Fruit fly (Drosophila melanogaster) whole organism, embryonic: ENCODE measurements around the gene Spt20.

Source experiments
- B-H1 ChIP-seq: fragments of 200-800 bp; sonication (Bioruptor generic); IDR thresholded peaks from 3 replicates; pipeline ENCODE4 v1.3.6; 2022; ENCODE audit warnings: missing biosample characterization, missing genetic modification characterization
- CG10366 ChIP-seq: fragments of 200-800 bp; sonication (Bioruptor generic); IDR thresholded peaks from 2 replicates; pipeline ENCODE4 v1.3.6; 2022; ENCODE audit warnings: missing biosample characterization, missing genetic modification characterization
- CG11456 ChIP-seq: fragments of 200-800 bp; sonication (Bioruptor generic); IDR thresholded peaks from 3 replicates; pipeline ENCODE4 v1.3.6; 2022; ENCODE audit warnings: missing biosample characterization, missing genetic modification characterization
- CG1233 ChIP-seq: fragments of 200-800 bp; sonication (Bioruptor generic); optimal IDR thresholded peaks from 4 replicates; lab custom pipeline; 2018; ENCODE audit warnings: missing biosample characterization, mild to moderate bottlenecking, missing genetic modification characterization
- CG13424 ChIP-seq: fragments of 200-800 bp; sonication (Bioruptor generic); optimal IDR thresholded peaks from 2 replicates; lab custom pipeline; 2019; ENCODE audit warnings: missing biosample characterization, mild to moderate bottlenecking, missing genetic modification characterization, moderate library complexity
- CG14860 ChIP-seq: fragments of 200-800 bp; sonication (Bioruptor generic); IDR thresholded peaks from 3 replicates; pipeline ENCODE4 v1.3.6; 2022; ENCODE audit warnings: missing biosample characterization, missing genetic modification characterization; ENCODE audit not compliant: partially characterized antibody
- CG1647 ChIP-seq: fragments of 200-800 bp; sonication (Bioruptor generic); optimal IDR thresholded peaks from 3 replicates; lab custom pipeline; 2016; ENCODE audit warnings: missing biosample characterization, missing genetic modification characterization
- CG18476 ChIP-seq: fragments of 200-800 bp; sonication (Bioruptor generic); optimal IDR thresholded peaks from 2 replicates; lab custom pipeline; 2016; ENCODE audit warnings: missing biosample characterization, mild to moderate bottlenecking, missing genetic modification characterization
- CG2116 ChIP-seq: fragments of 200-800 bp; sonication (Bioruptor generic); optimal IDR thresholded peaks from 3 replicates; lab custom pipeline; 2018; ENCODE audit warnings: missing biosample characterization, mild to moderate bottlenecking, missing genetic modification characterization
- CG30403 ChIP-seq: fragments of 200-800 bp; sonication (Bioruptor generic); optimal IDR thresholded peaks from 3 replicates; lab custom pipeline; 2016; ENCODE audit warnings: missing biosample characterization, missing genetic modification characterization
- CG34422 ChIP-seq: fragments of 200-800 bp; sonication (Bioruptor generic); IDR thresholded peaks from 3 replicates; pipeline ENCODE4 v1.3.6; 2022; ENCODE audit warnings: missing biosample characterization, missing genetic modification characterization
- CG6791 ChIP-seq: fragments of 200-800 bp; sonication (Bioruptor generic); IDR thresholded peaks from 3 replicates; pipeline ENCODE4 v1.3.6; 2022; ENCODE audit warnings: missing biosample characterization, missing genetic modification characterization; ENCODE audit not compliant: partially characterized antibody
- CG9797 ChIP-seq: fragments of 200-800 bp; sonication (Bioruptor generic); optimal IDR thresholded peaks from 3 replicates; lab custom pipeline; 2018; ENCODE audit warnings: missing biosample characterization, mild to moderate bottlenecking, missing genetic modification characterization
- Camta ChIP-seq: fragments of 200-800 bp; sonication (Bioruptor generic); optimal IDR thresholded peaks from 2 replicates; lab custom pipeline; 2016; ENCODE audit warnings: missing biosample characterization, missing genetic modification characterization
- Dek ChIP-seq: fragments of 200-800 bp; sonication (Bioruptor generic); optimal IDR thresholded peaks from 3 replicates; lab custom pipeline; 2019; ENCODE audit warnings: missing biosample characterization, mild to moderate bottlenecking, missing genetic modification characterization, moderate library complexity
- Drgx ChIP-seq: fragments of 200-800 bp; sonication (Bioruptor generic); IDR thresholded peaks from 2 replicates; pipeline ENCODE4 v1.3.6; 2022; ENCODE audit warnings: missing biosample characterization, missing genetic modification characterization
- HLH3B ChIP-seq: fragments of 200-800 bp; sonication (Bioruptor generic); IDR thresholded peaks from 2 replicates; pipeline ENCODE4 v1.3.6; 2022; ENCODE audit warnings: missing biosample characterization, missing genetic modification characterization
- HLH4C ChIP-seq: fragments of 200-800 bp; sonication (Bioruptor generic); IDR thresholded peaks from 3 replicates; pipeline ENCODE4 v1.3.6; 2022; ENCODE audit warnings: missing biosample characterization, missing genetic modification characterization; ENCODE audit not compliant: partially characterized antibody
- HLHmδ ChIP-seq: fragments of 200-800 bp; sonication (Bioruptor generic); optimal IDR thresholded peaks from 2 replicates; lab custom pipeline; 2018; ENCODE audit warnings: missing biosample characterization, mild to moderate bottlenecking, missing genetic modification characterization, moderate library complexity
- Hmr ChIP-seq: fragments of 200-800 bp; sonication (Bioruptor generic); optimal IDR thresholded peaks from 3 replicates; lab custom pipeline; 2017; ENCODE audit warnings: mild to moderate bottlenecking, missing biosample characterization, missing genetic modification reagents, missing genetic modification characterization
- MESR4 ChIP-seq: fragments of 200-800 bp; sonication (Bioruptor generic); optimal IDR thresholded peaks from 2 replicates; lab custom pipeline; 2018; ENCODE audit warnings: missing biosample characterization, mild to moderate bottlenecking, missing genetic modification characterization, moderate library complexity
- MTF-1 ChIP-seq: fragments of 200-800 bp; sonication (Bioruptor generic); optimal IDR thresholded peaks from 2 replicates; lab custom pipeline; 2018; ENCODE audit warnings: missing biosample characterization, mild to moderate bottlenecking, missing genetic modification characterization, borderline replicate concordance
- NC2α ChIP-seq: fragments of 200-800 bp; sonication (Bioruptor generic); optimal IDR thresholded peaks from 2 replicates; lab custom pipeline; 2016; ENCODE audit warnings: missing biosample characterization, missing genetic modification characterization
- Optix ChIP-seq: fragments of 200-800 bp; sonication (Bioruptor generic); IDR thresholded peaks from 3 replicates; pipeline ENCODE4 v1.3.6; 2022; ENCODE audit warnings: missing biosample characterization, missing genetic modification characterization
- Sin3A ChIP-seq: fragments of >200 bp; optimal IDR thresholded peaks from 2 replicates; lab custom pipeline; 2018
- Sox102F ChIP-seq: fragments of 200-800 bp; sonication (Bioruptor generic); optimal IDR thresholded peaks from 2 replicates; lab custom pipeline; 2018; ENCODE audit warnings: missing biosample characterization, mild to moderate bottlenecking, missing genetic modification characterization, moderate library complexity
- Ssrp ChIP-seq: fragments of 200-800 bp; sonication (Bioruptor generic); optimal IDR thresholded peaks from 2 replicates; lab custom pipeline; 2018; ENCODE audit warnings: missing biosample characterization, mild to moderate bottlenecking, missing genetic modification characterization, moderate library complexity
- YL-1 ChIP-seq: fragments of 200-800 bp; sonication (Bioruptor generic); optimal IDR thresholded peaks from 3 replicates; lab custom pipeline; 2017; ENCODE audit warnings: missing biosample characterization, mild to moderate bottlenecking, missing genetic modification characterization
- ash1 ChIP-seq: fragments of 200-800 bp; sonication (Bioruptor generic); optimal IDR thresholded peaks from 2 replicates; lab custom pipeline; 2018; ENCODE audit warnings: missing biosample characterization, mild to moderate bottlenecking, missing genetic modification characterization
- br ChIP-seq: fragments of >200 bp; optimal IDR thresholded peaks from 2 replicates; lab custom pipeline; 2017
- cato ChIP-seq: fragments of 200-800 bp; sonication (Bioruptor generic); optimal IDR thresholded peaks from 2 replicates; lab custom pipeline; 2016; ENCODE audit warnings: missing biosample characterization, missing genetic modification characterization, borderline replicate concordance
- dati ChIP-seq: fragments of 200-800 bp; sonication (Bioruptor generic); IDR thresholded peaks from 2 replicates; pipeline ENCODE4 v1.3.6; 2022; ENCODE audit warnings: missing biosample characterization, missing genetic modification characterization
- dm ChIP-seq: fragments of 200-800 bp; sonication (Bioruptor generic); optimal IDR thresholded peaks from 3 replicates; lab custom pipeline; 2016; ENCODE audit warnings: missing biosample characterization, missing genetic modification characterization
- emc ChIP-seq: fragments of 200-800 bp; sonication (Bioruptor generic); optimal IDR thresholded peaks from 2 replicates; lab custom pipeline; 2016; ENCODE audit warnings: missing biosample characterization, missing genetic modification characterization
- en ChIP-seq: fragments of 200-800 bp; sonication (Bioruptor generic); optimal IDR thresholded peaks from 2 replicates; lab custom pipeline; 2016; ENCODE audit warnings: missing biosample characterization, missing genetic modification characterization
- eve ChIP-seq, 2 experiments: fragments of >200 bp; optimal IDR thresholded peaks; 2 replicates each; lab custom pipeline; 2017; ENCODE audit warnings: missing biosample characterization in 2 of 2, missing genetic modification characterization in 2 of 2
- fd64A ChIP-seq: fragments of 200-800 bp; sonication (Bioruptor generic); optimal IDR thresholded peaks from 3 replicates; lab custom pipeline; 2018; ENCODE audit warnings: missing biosample characterization, mild to moderate bottlenecking, missing genetic modification characterization
- gce ChIP-seq: fragments of 200-800 bp; sonication (Bioruptor generic); IDR thresholded peaks from 3 replicates; pipeline ENCODE4 v1.3.6; 2022; ENCODE audit warnings: missing biosample characterization, missing genetic modification characterization
- gsb ChIP-seq: fragments of 200-800 bp; sonication (Bioruptor generic); IDR thresholded peaks from 2 replicates; pipeline ENCODE4 v1.3.6; 2022; ENCODE audit warnings: missing biosample characterization, missing genetic modification characterization
- kah ChIP-seq: fragments of 200-800 bp; sonication (Bioruptor generic); optimal IDR thresholded peaks from 2 replicates; lab custom pipeline; 2018; ENCODE audit warnings: missing biosample characterization, mild to moderate bottlenecking, missing genetic modification characterization
- ken ChIP-seq: fragments of 200-800 bp; sonication (Bioruptor generic); IDR thresholded peaks from 3 replicates; pipeline ENCODE4 v1.3.6; 2022; ENCODE audit warnings: missing biosample characterization, missing genetic modification characterization
- lilli ChIP-seq: fragments of 200-800 bp; sonication (Bioruptor generic); optimal IDR thresholded peaks from 3 replicates; lab custom pipeline; 2016; ENCODE audit warnings: missing biosample characterization, missing genetic modification characterization
- luna ChIP-seq: fragments of 200-800 bp; sonication (Bioruptor generic); optimal IDR thresholded peaks from 2 replicates; lab custom pipeline; 2016; ENCODE audit warnings: missing biosample characterization, missing genetic modification characterization
- mld ChIP-seq: fragments of 200-800 bp; sonication (Bioruptor generic); IDR thresholded peaks from 3 replicates; pipeline ENCODE4 v1.3.6; 2022; ENCODE audit warnings: missing biosample characterization, missing genetic modification characterization; ENCODE audit not compliant: partially characterized antibody
- nau ChIP-seq: fragments of 200-800 bp; sonication (Bioruptor generic); optimal IDR thresholded peaks from 3 replicates; lab custom pipeline; 2017; ENCODE audit warnings: missing biosample characterization, mild to moderate bottlenecking, missing genetic modification characterization, missing genetic modification reagents
- nmo ChIP-seq: fragments of 200-800 bp; sonication (Bioruptor generic); optimal IDR thresholded peaks from 2 replicates; lab custom pipeline; 2018; ENCODE audit warnings: missing biosample characterization, mild to moderate bottlenecking, missing genetic modification characterization, moderate library complexity
- row ChIP-seq: fragments of 200-800 bp; sonication (Bioruptor generic); IDR thresholded peaks from 3 replicates; pipeline ENCODE4 v1.3.6; 2022; ENCODE audit warnings: missing biosample characterization, missing genetic modification characterization
- slp2 ChIP-seq: fragments of 200-800 bp; sonication (Bioruptor generic); optimal IDR thresholded peaks from 2 replicates; lab custom pipeline; 2016; ENCODE audit warnings: missing biosample characterization, missing genetic modification characterization
- sqz ChIP-seq: fragments of 200-800 bp; sonication (Bioruptor generic); optimal IDR thresholded peaks from 3 replicates; lab custom pipeline; 2018; ENCODE audit warnings: missing biosample characterization, mild to moderate bottlenecking, missing genetic modification characterization
- tgo ChIP-seq: fragments of 200-800 bp; sonication (Bioruptor generic); IDR thresholded peaks from 3 replicates; pipeline ENCODE4 v1.3.6; 2022; ENCODE audit warnings: missing biosample characterization, missing genetic modification characterization
- tin ChIP-seq: fragments of 200-800 bp; sonication (Bioruptor generic); optimal IDR thresholded peaks from 3 replicates; lab custom pipeline; 2016; ENCODE audit warnings: missing biosample characterization, missing genetic modification characterization

Spt20 gene

dm6 chr3L:13502484-13503109, at the start of gene Spt20 (continued):
- TF ChIP-seq CG1647 (GFP tag; lab: Kevin White, UChicago) (no peak), CG10366 (GFP tag; lab: Robert Waterston, UW) (no peak), lilli (GFP tag; lab: Kevin White, UChicago) (no peak), CG1233 (no peak), tin (GFP tag; lab: Kevin White, UChicago) (no peak), Sin3A (lab: Kevin White, UChicago) (peak; percentile 81), HLHmδ (GFP tag; lab: Kevin White, UChicago) (peak; percentile 66), luna (GFP tag; lab: Kevin White, UChicago) (no peak), gce (GFP tag; lab: Robert Waterston, UW) (no peak), HLH4C (GFP tag; lab: Robert Waterston, UW) (0 out of 3 replicates have a peak, but pooled peaks have one; percentile 32), Optix (GFP tag; lab: Robert Waterston, UW) (no peak), Ssrp (tag; lab: Kevin White, UChicago) (no peak), mld (GFP tag; lab: Robert Waterston, UW) (no peak), row (peak; percentile 20; the same call in 1 of the 3 replicates), CG9797 (peak; percentile 13), CG30403 (GFP tag; lab: Kevin White, UChicago) (no peak), slp2 (GFP tag; lab: Kevin White, UChicago) (no peak), sqz (GFP tag; lab: Kevin White, UChicago) (no peak), en (GFP tag; lab: Kevin White, UChicago) (no peak), Camta (GFP tag; lab: Kevin White, UChicago) (no peak), NC2α (no peak), ken (GFP tag; lab: Robert Waterston, UW) (no peak), CG11456 (GFP tag; lab: Robert Waterston, UW) (no peak), dati (GFP tag; lab: Robert Waterston, UW) (no peak), Drgx (GFP tag; lab: Robert Waterston, UW) (no peak), CG6791 (GFP tag; lab: Robert Waterston, UW) (peak; percentile 56; the same call in 1 of the 3 replicates), ash1 (GFP tag; lab: Kevin White, UChicago) (no peak), CG13424 (tag; lab: Kevin White, UChicago) (no peak), nmo (peak; percentile 34), fd64A (no peak), Dek (tag; lab: Kevin White, UChicago) (no peak), tgo (no peak), MESR4 (GFP tag; lab: Kevin White, UChicago) (peak; percentile 85), HLH3B (GFP tag; lab: Robert Waterston, UW) (no peak), eve (GFP tag; optimal IDR thresholded peaks at IDR 0.05; lab: Kevin White, UChicago) (no peak), CG34422 (GFP tag; lab: Robert Waterston, UW) (peak; percentile 15; the same call in 1 of the 3 replicates), br (no peak), CG2116 (GFP tag; lab: Kevin White, UChicago) (peak; percentile 37), gsb (no peak), nau (GFP tag; lab: Kevin White, UChicago) (no peak), B-H1 (GFP tag; lab: Robert Waterston, UW) (no peak), YL-1 (peak; percentile 93), kah (GFP tag; lab: Kevin White, UChicago) (no peak), dm (GFP tag; lab: Kevin White, UChicago) (no peak), emc (no peak), MTF-1 (GFP tag; lab: Kevin White, UChicago) (no peak), Sox102F (no peak), CG14860 (GFP tag; lab: Robert Waterston, UW) (0 out of 3 replicates have a peak, but pooled peaks have one; percentile 36), CG18476 (GFP tag; lab: Kevin White, UChicago) (no peak), cato (no peak), Hmr (GFP tag; lab: Kevin White, UChicago) (no peak)
